Worm (Caenorhabditis elegans) whole organism, early embryonic: ENCODE measurements around the gene T16G12.7.

ENCODE experiments used
- ama-1 ChIP-seq: fragments of 150-350 bp; optimal IDR thresholded peaks from 2 replicates; lab custom pipeline; 2014
- ets-7 ChIP-seq: sonication (generic microtip); optimal IDR thresholded peaks from 2 replicates; lab custom pipeline; 2016; ENCODE audit warnings: missing genotype, missing genetic modification characterization, missing compliant biosample characterization
- flt-1 ChIP-seq: fragments of 200-800 bp; sonication (Bioruptor generic); IDR thresholded peaks from 2 replicates; pipeline ENCODE4 v1.3.6; 2022; ENCODE audit warnings: missing genetic modification characterization, missing compliant biosample characterization
- hmbx-1 ChIP-seq: sonication (generic microtip); optimal IDR thresholded peaks from 2 replicates; lab custom pipeline; 2016; ENCODE audit warnings: mild to moderate bottlenecking, missing genetic modification characterization, missing compliant biosample characterization
- hnd-1 ChIP-seq: sonication (generic microtip); optimal IDR thresholded peaks from 2 replicates; lab custom pipeline; 2016; ENCODE audit warnings: missing genetic modification characterization, missing compliant biosample characterization
- pes-1 ChIP-seq: fragments of 200-800 bp; sonication (Bioruptor generic); IDR thresholded peaks from 2 replicates; pipeline ENCODE4 v1.3.6; 2022; ENCODE audit warnings: missing genetic modification reagents, missing genetic modification characterization, missing compliant biosample characterization
- sea-1 ChIP-seq: fragments of 200-800 bp; sonication (Bioruptor generic); conservative IDR thresholded peaks from 2 replicates; pipeline ENCODE4 v1.3.6; 2022; ENCODE audit warnings: missing genetic modification characterization, missing compliant biosample characterization
- tbx-11 ChIP-seq: fragments of 200-800 bp; sonication (Bioruptor generic); IDR thresholded peaks from 2 replicates; pipeline ENCODE4 v1.3.6; 2022; ENCODE audit warnings: missing genetic modification characterization, missing compliant biosample characterization
- tbx-37 ChIP-seq: fragments of 200-800 bp; sonication (Bioruptor generic); conservative IDR thresholded peaks from 2 replicates; pipeline ENCODE4 v1.3.6; 2022; ENCODE audit warnings: missing genetic modification reagents, missing genetic modification characterization, missing compliant biosample characterization

- no peak for TF ChIP-seq hmbx-1 (tag; lab: Kevin White, UChicago)
- TF ChIP-seq ama-1: no peak
- no peak for TF ChIP-seq flt-1
- TF ChIP-seq ets-7 (tag; lab: Kevin White, UChicago): no peak
- TF ChIP-seq tbx-11 (GFP tag; lab: Robert Waterston, UW): no peak
- no peak for TF ChIP-seq hnd-1 (tag; lab: Kevin White, UChicago)
- no peak for TF ChIP-seq pes-1 (GFP tag; lab: Robert Waterston, UW)
- TF ChIP-seq sea-1 (GFP tag; lab: Robert Waterston, UW): no peak
- no peak for TF ChIP-seq tbx-37
Measured at ce11 chrIII:9999235-9999634, 40.7 kb downstream of the T16G12.7 start, which contains the start of gene C05B5.17.
